Worm (Caenorhabditis elegans) whole organism, L3 larva: ENCODE results near the gene ras-1.

Experiments used
- R02D3.7 ChIP-seq: fragments of 150-350 bp; optimal IDR thresholded peaks from 2 replicates; lab custom pipeline; 2014; ENCODE audit warnings: missing biosample characterization, missing genetic modification characterization
- aly-2 ChIP-seq: fragments of 150-350 bp; optimal IDR thresholded peaks from 2 replicates; lab custom pipeline; 2014; ENCODE audit warnings: missing biosample characterization, missing genetic modification characterization
- ama-1 ChIP-seq: fragments of 150-350 bp; optimal IDR thresholded peaks from 2 replicates; lab custom pipeline; 2018
- ceh-16 ChIP-seq: sonication (generic microtip); optimal IDR thresholded peaks from 2 replicates; lab custom pipeline; 2017; ENCODE audit warnings: missing biosample characterization, missing genetic modification characterization
- ceh-28 ChIP-seq: fragments of 150-350 bp; optimal IDR thresholded peaks from 2 replicates; lab custom pipeline; 2014; ENCODE audit warnings: missing biosample characterization, missing genetic modification reagents, missing genetic modification characterization
- ceh-82 ChIP-seq: fragments of 150-350 bp; optimal IDR thresholded peaks from 2 replicates; lab custom pipeline; 2014; ENCODE audit warnings: missing biosample characterization, missing genetic modification characterization
- elt-3 ChIP-seq, 3 experiments: fragments of 150-350 bp in 1 of 3; sonication (generic microtip) in 2 of 3; optimal IDR thresholded peaks; 2 replicates in 2 of 3; 4 replicates in 1 of 3; lab custom pipeline; 2014 to 2017; ENCODE audit warnings: missing biosample characterization in 3 of 3, missing genetic modification characterization in 3 of 3
- nhr-12 ChIP-seq: fragments of 150-350 bp; optimal IDR thresholded peaks from 2 replicates; lab custom pipeline; 2014; ENCODE audit warnings: missing biosample characterization, missing genetic modification characterization
- nhr-76 ChIP-seq: fragments of 150-350 bp; sonication (generic microtip); optimal IDR thresholded peaks from 5 replicates; lab custom pipeline; 2014; ENCODE audit warnings: missing biosample characterization, missing genetic modification characterization
- nhr-77 ChIP-seq: fragments of 150-350 bp; optimal IDR thresholded peaks from 2 replicates; lab custom pipeline; 2014; ENCODE audit warnings: missing biosample characterization, missing genetic modification characterization
- pha-4 ChIP-seq: fragments of 150-350 bp; optimal IDR thresholded peaks from 2 replicates; lab custom pipeline; 2014; ENCODE audit warnings: missing biosample characterization, missing genetic modification reagents, missing genetic modification characterization
- skn-1 ChIP-seq: fragments of 150-350 bp; optimal IDR thresholded peaks from 2 replicates; lab custom pipeline; 2014; ENCODE audit warnings: missing biosample characterization, missing genetic modification characterization
- tbx-2 ChIP-seq: sonication (generic microtip); optimal IDR thresholded peaks from 2 replicates; lab custom pipeline; 2016; ENCODE audit warnings: mild to moderate bottlenecking, missing genetic modification characterization, missing compliant biosample characterization

Gene ras-1

DNA sequence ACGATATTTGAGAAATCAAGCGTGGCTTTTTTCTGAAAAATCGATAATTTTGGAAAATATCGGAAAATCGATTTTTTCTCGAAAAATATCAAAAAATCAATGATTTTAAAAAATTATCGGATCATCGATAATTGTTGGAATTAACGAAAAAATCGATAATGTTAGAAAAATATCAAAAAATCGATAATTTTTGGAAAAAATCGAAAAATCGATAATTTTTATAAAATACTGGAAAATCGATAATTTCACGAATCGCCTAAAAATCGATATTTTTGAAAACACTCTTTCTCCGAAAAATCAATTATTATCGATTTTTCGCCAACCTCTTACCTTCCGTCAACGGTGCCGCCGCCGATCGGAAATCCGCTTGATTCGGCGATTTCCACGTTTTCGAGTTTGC is 50.8 kb downstream of the ras-1 start:
- peak; percentile 98 for TF ChIP-seq ceh-28 (tag; lab: Kevin White, UChicago)
- TF ChIP-seq aly-2 (tag; lab: Kevin White, UChicago) = no peak

DNA sequence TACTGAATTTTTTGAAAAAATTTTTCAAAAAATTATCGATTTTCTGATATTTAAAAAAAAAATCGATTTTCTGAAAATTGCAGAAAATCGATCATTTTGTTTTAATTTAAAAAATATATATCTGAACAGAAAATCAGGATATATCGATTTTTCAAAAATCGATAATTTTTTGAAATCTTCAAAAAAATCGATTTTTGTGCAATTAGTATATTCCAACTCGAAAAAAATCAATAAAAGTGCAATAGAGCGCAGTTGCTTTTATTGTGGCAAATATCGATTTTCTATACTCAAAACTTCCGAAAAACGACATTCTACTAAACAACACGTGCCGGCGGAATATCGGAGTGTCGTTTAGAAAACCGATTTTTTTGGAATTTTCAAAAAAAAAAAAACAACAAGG is 51.4 kb downstream of the ras-1 start:
- no peak for TF ChIP-seq nhr-77 (tag; lab: Kevin White, UChicago)
- TF ChIP-seq ceh-28 (tag; lab: Kevin White, UChicago) = peak; percentile 93

DNA sequence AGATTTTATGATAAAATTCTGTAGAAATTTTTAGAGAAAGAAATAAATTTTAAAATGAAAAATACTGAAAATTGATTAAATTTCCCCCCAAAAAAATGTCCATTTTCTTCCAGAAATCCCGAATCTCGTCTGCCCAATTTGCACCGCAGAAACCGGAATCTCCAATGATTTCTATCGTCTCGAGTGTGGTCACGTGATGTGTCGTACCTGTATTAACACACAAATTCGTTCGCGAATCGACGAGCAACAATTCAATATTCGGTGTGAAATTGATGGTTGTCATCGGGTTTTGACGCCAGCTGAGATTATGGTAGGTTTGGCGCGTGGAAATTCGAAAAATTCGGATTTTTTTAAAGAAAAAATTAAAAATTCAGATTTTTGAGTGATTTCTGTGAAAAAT is 55.5 kb downstream of the ras-1 start:
- TF ChIP-seq R02D3.7 (tag; lab: Kevin White, UChicago) = no peak
- TF ChIP-seq nhr-76 (tag; lab: Kevin White, UChicago) = no peak
- TF ChIP-seq tbx-2 (tag; lab: Kevin White, UChicago) = no peak
- no peak for TF ChIP-seq elt-3 (tag; optimal IDR thresholded peaks at IDR 0.05; lab: Kevin White, UChicago)
- TF ChIP-seq ama-1 (lab: Kevin White, UChicago) = no peak
- TF ChIP-seq ceh-16 (tag; lab: Kevin White, UChicago) = no peak
- TF ChIP-seq pha-4 = no peak
- TF ChIP-seq ceh-82 (tag; lab: Kevin White, UChicago) = no peak
- TF ChIP-seq skn-1 (tag; lab: Kevin White, UChicago) = no peak
- no peak for TF ChIP-seq nhr-12
